Fruit fly (Drosophila melanogaster) whole organism, embryonic: ENCODE measurements around the gene Bgb.
A peak's percentile ranks its signal among the peaks of the same experiment; 100 is the strongest.

ENCODE experiments used
- Atf6 ChIP-seq: fragments of 200-800 bp; sonication (Bioruptor generic); IDR thresholded peaks from 2 replicates; pipeline ENCODE4 v1.3.6; 2022; ENCODE audit warnings: missing biosample characterization, missing genetic modification characterization
- CG11696 ChIP-seq: fragments of 200-800 bp; sonication (Bioruptor generic); IDR thresholded peaks from 2 replicates; pipeline ENCODE4 v1.3.6; 2022; ENCODE audit warnings: missing biosample characterization, missing genetic modification characterization
- CG12219 ChIP-seq: fragments of 200-800 bp; sonication (Bioruptor generic); optimal IDR thresholded peaks from 3 replicates; lab custom pipeline; 2018; ENCODE audit warnings: missing biosample characterization, mild to moderate bottlenecking, missing genetic modification characterization
- CG18476 ChIP-seq: fragments of 200-800 bp; sonication (Bioruptor generic); optimal IDR thresholded peaks from 2 replicates; lab custom pipeline; 2016; ENCODE audit warnings: missing biosample characterization, mild to moderate bottlenecking, missing genetic modification characterization
- CG6791 ChIP-seq: fragments of 200-800 bp; sonication (Bioruptor generic); IDR thresholded peaks from 3 replicates; pipeline ENCODE4 v1.3.6; 2022; ENCODE audit warnings: missing biosample characterization, missing genetic modification characterization; ENCODE audit not compliant: partially characterized antibody
- CG8478 ChIP-seq: fragments of >200 bp; optimal IDR thresholded peaks from 2 replicates; lab custom pipeline; 2018
- ara ChIP-seq: fragments of 200-800 bp; sonication (Bioruptor generic); IDR thresholded peaks from 2 replicates; pipeline ENCODE4 v1.3.6; 2022; ENCODE audit warnings: missing biosample characterization, missing genetic modification characterization
- cad ChIP-seq: fragments of >200 bp; optimal IDR thresholded peaks from 2 replicates; lab custom pipeline; 2017; ENCODE audit warnings: missing biosample characterization, missing genetic modification characterization
- chn ChIP-seq: fragments of 200-800 bp; sonication (Bioruptor generic); optimal IDR thresholded peaks from 2 replicates; lab custom pipeline; 2016; ENCODE audit warnings: missing biosample characterization, missing genetic modification characterization
- lola ChIP-seq, 3 experiments: fragments of >200 bp in 2 of 3; fragments of 200-800 bp in 1 of 3; sonication (Bioruptor generic) in 1 of 3; optimal IDR thresholded peaks; 2 replicates each; lab custom pipeline; 2017 to 2019; ENCODE audit warnings: missing biosample characterization in 3 of 3, missing genetic modification characterization in 3 of 3, mild to moderate bottlenecking in 1 of 3, moderate library complexity in 1 of 3
- tio ChIP-seq: fragments of 200-800 bp; sonication (Bioruptor generic); optimal IDR thresholded peaks from 2 replicates; lab custom pipeline; 2017; ENCODE audit warnings: missing biosample characterization, missing genetic modification characterization, inconsistent platforms

- TF ChIP-seq CG8478 (lab: Kevin White, UChicago) (no peak), cad (GFP tag; lab: Kevin White, UChicago) (no peak), chn (GFP tag; lab: Kevin White, UChicago) (no peak), CG11696 (GFP tag; lab: Robert Waterston, UW) (no peak), lola (GFP tag; optimal IDR thresholded peaks at IDR 0.05; lab: Kevin White, UChicago) (no peak), CG18476 (GFP tag; lab: Kevin White, UChicago) (peak; percentile 20), CG6791 (GFP tag; lab: Robert Waterston, UW) (no peak), Atf6 (GFP tag; lab: Robert Waterston, UW) (no peak), CG12219 (GFP tag; lab: Kevin White, UChicago) (no peak), ara (no peak), tio (GFP tag; lab: Kevin White, UChicago) (no peak)
These were observed 21.3 kb upstream of the Bgb start, which contains the start of the genes CG13926, ABCB7 and CG33230 for dm6 chr3L:1618116-1618727.
